Worm (Caenorhabditis elegans) whole organism, late embryonic: Measurements from ENCODE around the gene C26F1.3.
A peak's percentile ranks its signal among the peaks of the same experiment; 100 is the strongest.

Source experiments
- ama-1 ChIP-seq: fragments of 150-350 bp; optimal IDR thresholded peaks from 2 replicates; lab custom pipeline; 2014
- ceh-34 ChIP-seq: sonication (generic microtip); optimal IDR thresholded peaks from 2 replicates; lab custom pipeline; 2016; ENCODE audit warnings: mild to moderate bottlenecking, missing genetic modification characterization, missing compliant biosample characterization
- che-1 ChIP-seq: sonication (generic microtip); optimal IDR thresholded peaks from 2 replicates; lab custom pipeline; 2016; ENCODE audit warnings: mild to moderate bottlenecking, missing genetic modification characterization, missing compliant biosample characterization
- dve-1 ChIP-seq: sonication (generic microtip); optimal IDR thresholded peaks from 2 replicates; lab custom pipeline; 2017; ENCODE audit warnings: antibody characterized with exemption, mild to moderate bottlenecking, missing genetic modification characterization, missing compliant biosample characterization
- ets-4 ChIP-seq: sonication (generic microtip); optimal IDR thresholded peaks from 2 replicates; lab custom pipeline; 2016; ENCODE audit warnings: missing genetic modification characterization, missing compliant biosample characterization
- fkh-10 ChIP-seq: fragments of 150-350 bp; optimal IDR thresholded peaks from 2 replicates; lab custom pipeline; 2014; ENCODE audit warnings: missing biosample characterization, missing genetic modification reagents, missing genetic modification characterization
- hlh-30 ChIP-seq: sonication (generic microtip); optimal IDR thresholded peaks from 2 replicates; lab custom pipeline; 2017; ENCODE audit warnings: antibody characterized with exemption, missing genetic modification characterization, missing compliant biosample characterization; ENCODE audit not compliant: insufficient read depth
- lim-6 ChIP-seq: sonication (generic microtip); optimal IDR thresholded peaks from 2 replicates; lab custom pipeline; 2016; ENCODE audit warnings: missing genetic modification characterization, missing compliant biosample characterization
- pha-2 ChIP-seq: sonication (generic microtip); optimal IDR thresholded peaks from 2 replicates; lab custom pipeline; 2017; ENCODE audit warnings: mild to moderate bottlenecking, missing genetic modification characterization, missing compliant biosample characterization
- pqm-1 ChIP-seq: sonication (generic microtip); optimal IDR thresholded peaks from 2 replicates; lab custom pipeline; 2016; ENCODE audit warnings: missing genetic modification characterization, missing compliant biosample characterization
- rnt-1 ChIP-seq: sonication (generic microtip); optimal IDR thresholded peaks from 2 replicates; lab custom pipeline; 2016; ENCODE audit warnings: missing genetic modification characterization, missing compliant biosample characterization
- syd-9 ChIP-seq: sonication (generic microtip); optimal IDR thresholded peaks from 2 replicates; lab custom pipeline; 2016; ENCODE audit warnings: mild to moderate bottlenecking, missing genetic modification characterization, moderate library complexity, missing compliant biosample characterization
- ttx-3 ChIP-seq: sonication (generic microtip); optimal IDR thresholded peaks from 2 replicates; lab custom pipeline; 2016; ENCODE audit warnings: missing genetic modification reagents, missing genetic modification characterization, missing compliant biosample characterization

ce11 chrV:7820270-7820669 lies 43.2 kb downstream of the C26F1.3 start, which contains the start of gene lbp-4:
- no peak for TF ChIP-seq pqm-1 (tag; lab: Kevin White, UChicago)
- TF ChIP-seq dve-1, result no peak
- no peak for TF ChIP-seq ama-1
- TF ChIP-seq che-1 (tag; lab: Kevin White, UChicago), result no peak
- no peak for TF ChIP-seq fkh-10
- TF ChIP-seq hlh-30, result no peak
- TF ChIP-seq ets-4 (tag; lab: Kevin White, UChicago), result peak; percentile 14
- TF ChIP-seq ceh-34, result no peak
- TF ChIP-seq lim-6 (tag; lab: Kevin White, UChicago), result peak; percentile 23
- TF ChIP-seq rnt-1 (tag; lab: Kevin White, UChicago), result no peak
- no peak for TF ChIP-seq pha-2
- TF ChIP-seq syd-9 (tag; lab: Kevin White, UChicago), result no peak
- TF ChIP-seq ttx-3 (tag; lab: Kevin White, UChicago), result no peak
